Fruit fly (Drosophila melanogaster) Kc167 (cell line): Measurements from ENCODE around the gene CG34135.

Experiments
- Myc ChIP-seq: fragments of >200 bp; optimal IDR thresholded peaks from 2 replicates; lab custom pipeline; 2017; ENCODE audit warnings: missing external identifiers
- Sin3A ChIP-seq: fragments of >200 bp; optimal IDR thresholded peaks from 2 replicates; lab custom pipeline; 2018; ENCODE audit warnings: missing external identifiers
- h ChIP-seq: fragments of >200 bp; optimal IDR thresholded peaks from 3 replicates; lab custom pipeline; 2018; ENCODE audit warnings: missing external identifiers
- insv ChIP-seq: fragments of >200 bp; optimal IDR thresholded peaks from 3 replicates; lab custom pipeline; 2018; ENCODE audit warnings: missing external identifiers
- psq ChIP-seq: fragments of >200 bp; optimal IDR thresholded peaks from 2 replicates; lab custom pipeline; 2017; ENCODE audit warnings: missing external identifiers
- ttk ChIP-seq: sonication (Bioruptor generic); optimal IDR thresholded peaks from 2 replicates; lab custom pipeline; 2017; ENCODE audit warnings: missing external identifiers

CG34135 gene

DNA sequence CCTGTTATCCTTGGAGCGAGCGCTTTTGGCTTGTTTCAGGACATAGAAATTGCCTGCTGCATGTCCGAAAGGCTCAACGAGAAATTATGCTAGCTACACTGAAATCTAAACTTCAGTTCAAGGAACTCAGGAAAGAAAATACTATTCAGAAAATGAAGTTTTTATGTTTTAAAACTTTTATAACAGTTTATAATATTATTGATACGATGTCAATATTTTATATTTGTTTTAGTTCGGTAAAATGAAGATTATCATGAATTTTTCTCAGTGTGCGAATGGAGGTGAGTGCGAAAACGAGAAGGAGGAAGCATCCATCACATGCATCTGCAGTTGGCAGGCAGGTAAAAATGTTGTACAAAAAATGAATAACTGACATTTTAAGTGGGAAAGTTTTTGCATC, 21.6 kb downstream of the CG34135 start:
- TF ChIP-seq psq (lab: Kevin White, UChicago) (no peak), h (lab: Kevin White, UChicago) (no peak), Sin3A (lab: Kevin White, UChicago) (no peak), ttk (lab: Kevin White, UChicago) (no peak), Myc (lab: Kevin White, UChicago) (no peak), insv (lab: Kevin White, UChicago) (no peak)

DNA sequence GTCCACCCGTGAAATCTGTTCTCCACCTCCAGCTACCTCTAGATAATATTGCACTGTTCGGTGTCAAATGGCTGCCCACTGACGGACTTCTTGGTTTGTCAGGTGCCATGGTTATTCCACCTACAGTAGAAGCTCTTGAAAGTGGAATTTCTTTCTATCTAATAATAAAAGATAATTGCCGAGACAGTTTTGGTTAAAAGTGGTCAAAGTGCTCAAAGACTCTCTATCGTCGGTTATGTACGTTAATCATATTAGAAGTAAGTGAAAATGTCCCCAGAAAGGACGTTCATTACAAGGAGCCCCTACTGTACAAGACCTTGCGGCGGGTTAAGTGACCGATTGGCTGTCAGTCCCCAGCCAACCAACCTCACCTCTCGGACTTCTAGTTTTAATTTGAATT, 23.8 kb downstream of the CG34135 start:
- TF ChIP-seq insv (lab: Kevin White, UChicago) (no peak), ttk (lab: Kevin White, UChicago) (no peak), psq (lab: Kevin White, UChicago) (no peak), Sin3A (lab: Kevin White, UChicago) (no peak), Myc (lab: Kevin White, UChicago) (no peak), h (lab: Kevin White, UChicago) (no peak)

DNA sequence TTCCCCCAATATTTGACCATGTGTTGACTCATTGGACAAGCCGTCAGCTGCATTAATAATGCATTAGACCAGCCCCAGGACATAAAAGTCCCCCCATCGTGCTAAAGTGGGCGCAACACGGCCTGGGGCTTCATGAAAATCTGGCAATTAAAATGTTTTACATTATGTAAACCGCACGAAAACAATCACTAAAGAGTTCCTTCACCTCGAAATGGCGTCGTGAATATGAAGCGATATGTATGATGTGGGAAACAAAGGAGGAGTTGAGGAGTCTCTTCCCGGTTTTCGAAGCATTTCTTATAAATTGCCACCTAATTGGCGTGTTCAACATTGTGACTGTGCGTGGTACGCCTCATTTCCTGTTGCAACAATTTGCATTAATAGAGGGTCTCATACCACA, 25.3 kb downstream of the CG34135 start:
- no peak for TF ChIP-seq h (lab: Kevin White, UChicago)
- TF ChIP-seq psq (lab: Kevin White, UChicago), result no peak
- TF ChIP-seq insv (lab: Kevin White, UChicago), result no peak
- TF ChIP-seq Sin3A (lab: Kevin White, UChicago), result no peak
- TF ChIP-seq ttk (lab: Kevin White, UChicago), result no peak
- TF ChIP-seq Myc (lab: Kevin White, UChicago), result no peak

DNA sequence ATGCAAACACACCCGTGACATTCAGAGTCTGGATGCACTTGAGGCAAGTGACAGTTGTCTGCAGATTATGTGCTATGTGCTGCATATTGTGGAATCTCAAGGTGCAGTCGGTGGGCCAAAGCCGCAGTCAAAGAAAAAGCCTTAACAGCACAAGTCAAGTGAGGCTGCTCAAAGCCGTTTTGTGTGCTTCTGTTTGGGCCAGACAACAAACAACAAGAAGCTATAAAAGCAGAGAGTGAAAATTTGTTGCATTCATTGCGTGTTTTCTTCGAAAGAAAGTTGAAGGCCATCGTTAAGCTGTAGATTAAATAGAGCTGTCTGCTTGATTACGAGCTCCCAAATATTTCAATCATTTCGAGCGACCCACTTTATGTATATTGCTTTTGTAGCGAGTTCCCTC, 26.1 kb downstream of the CG34135 start:
- no peak for TF ChIP-seq insv (lab: Kevin White, UChicago)
- no peak for TF ChIP-seq Myc (lab: Kevin White, UChicago)
- no peak for TF ChIP-seq Sin3A (lab: Kevin White, UChicago)
- no peak for TF ChIP-seq psq (lab: Kevin White, UChicago)
- TF ChIP-seq ttk (lab: Kevin White, UChicago), result no peak

DNA sequence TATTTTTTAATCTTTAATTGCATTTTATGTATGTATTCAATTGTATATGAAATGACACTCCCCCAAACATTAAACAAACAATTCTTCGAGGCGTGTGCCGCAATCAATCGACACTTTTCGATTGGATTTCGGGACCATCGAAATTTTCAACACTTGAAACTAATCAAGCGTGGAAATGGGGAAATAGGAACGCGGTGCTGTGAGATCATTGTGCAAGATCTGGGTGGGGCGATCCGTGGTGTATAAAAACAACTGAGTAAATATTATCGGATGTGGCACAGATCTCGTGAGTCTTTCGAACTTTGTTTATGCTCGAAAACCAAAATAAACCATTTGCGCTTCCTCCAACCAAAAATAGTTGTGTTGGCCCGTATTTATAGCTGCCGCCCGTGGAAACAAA, 26.7 kb downstream of the CG34135 start:
- no peak for TF ChIP-seq Myc (lab: Kevin White, UChicago)
- TF ChIP-seq insv (lab: Kevin White, UChicago), result no peak
- no peak for TF ChIP-seq Sin3A (lab: Kevin White, UChicago)
- no peak for TF ChIP-seq psq (lab: Kevin White, UChicago)
- TF ChIP-seq ttk (lab: Kevin White, UChicago), result no peak
- TF ChIP-seq h (lab: Kevin White, UChicago), result no peak

DNA sequence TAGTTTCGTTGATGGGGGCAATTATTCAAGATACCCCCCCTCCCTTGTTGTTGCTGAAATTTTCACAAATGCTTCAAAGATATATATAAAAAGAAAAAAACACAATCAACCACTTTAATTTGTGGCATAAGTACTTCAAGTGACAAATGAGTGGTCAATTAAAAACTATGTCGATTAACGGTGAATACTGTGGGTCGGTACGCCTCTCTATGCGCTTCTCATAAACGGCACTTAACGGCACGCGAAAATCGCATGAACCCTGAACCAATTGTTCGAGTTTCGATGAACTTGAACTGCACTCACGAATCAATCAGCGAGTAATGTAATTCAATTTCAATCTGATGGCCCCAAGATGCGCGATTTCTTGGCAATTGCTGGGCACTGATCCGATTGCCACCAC, 27.9 kb downstream of the CG34135 start:
- TF ChIP-seq ttk (lab: Kevin White, UChicago) (no peak), Myc (lab: Kevin White, UChicago) (no peak), psq (lab: Kevin White, UChicago) (no peak), h (lab: Kevin White, UChicago) (no peak), Sin3A (lab: Kevin White, UChicago) (no peak), insv (lab: Kevin White, UChicago) (no peak)

DNA sequence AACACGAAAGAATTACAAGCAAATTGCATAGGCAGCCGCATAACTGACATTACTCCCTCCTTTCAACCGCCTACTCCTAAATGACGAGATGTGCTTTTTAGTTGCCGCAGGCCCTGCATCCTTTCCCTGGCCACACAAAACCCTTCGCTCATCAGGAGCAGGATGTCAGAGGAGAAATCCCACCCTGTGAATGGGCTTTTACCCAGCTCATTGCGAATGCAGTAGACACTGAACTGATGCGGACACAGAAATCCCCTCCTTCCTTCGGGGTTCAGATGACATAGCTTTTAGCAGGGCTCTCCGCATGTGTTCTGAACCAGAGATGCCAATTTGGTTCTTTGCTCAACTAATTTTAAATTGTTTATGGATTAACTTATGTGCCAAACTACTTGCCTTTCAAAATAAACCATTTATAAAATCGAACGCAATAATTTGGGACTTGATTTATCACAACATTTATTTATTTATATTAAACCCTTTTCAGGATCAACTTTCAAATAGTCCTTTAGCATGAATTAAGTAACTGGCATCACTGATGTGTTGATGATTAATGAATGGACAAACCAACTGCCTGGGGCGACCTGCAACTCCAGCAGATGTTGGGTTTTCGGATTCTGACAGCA, 28.7 kb downstream of the CG34135 start:
- TF ChIP-seq ttk (lab: Kevin White, UChicago), result no peak

DNA sequence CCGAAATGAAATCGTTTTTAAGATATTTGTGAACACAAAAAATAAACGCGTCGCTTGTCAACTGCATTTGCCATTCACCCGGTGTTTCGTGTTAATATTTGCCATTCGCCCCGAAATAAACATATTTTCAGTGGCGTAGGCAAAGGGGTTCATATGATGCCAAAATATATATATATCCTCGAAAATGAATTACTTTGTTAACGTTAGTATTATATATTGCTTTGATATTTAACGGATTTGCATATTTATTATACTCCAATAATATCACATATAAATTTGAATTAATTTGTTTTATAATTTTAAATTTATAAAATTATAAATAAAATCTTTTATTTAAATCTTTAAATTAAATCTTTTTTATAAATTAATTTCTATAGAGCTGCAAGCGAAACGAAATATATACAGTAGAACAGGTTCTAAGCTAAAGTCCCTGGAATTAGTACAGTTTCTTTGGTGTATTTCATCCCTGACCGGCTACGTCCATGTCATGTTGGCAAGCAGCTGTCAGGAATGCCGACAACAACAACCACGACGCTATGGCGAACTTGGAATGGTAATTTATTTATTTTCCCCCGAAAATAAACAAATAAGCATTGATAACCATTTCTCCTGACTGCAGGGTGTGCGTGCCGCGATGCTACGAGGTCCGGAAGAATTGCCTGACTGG, 36.3 kb downstream of the CG34135 start, which contains the start of the genes M1BP and CG8202:
Gene M1BP, minus strand, starts transcription at position 102 of the 667 bp plus-strand sequence.
Gene CG8202, plus strand, starts transcription at position 495 of the 667 bp plus-strand sequence.
- TF ChIP-seq h (lab: Kevin White, UChicago) (no peak), Myc (lab: Kevin White, UChicago) (no peak), Sin3A (lab: Kevin White, UChicago) (no peak), insv (lab: Kevin White, UChicago) (no peak), psq (lab: Kevin White, UChicago) (no peak), ttk (lab: Kevin White, UChicago) (no peak)

DNA sequence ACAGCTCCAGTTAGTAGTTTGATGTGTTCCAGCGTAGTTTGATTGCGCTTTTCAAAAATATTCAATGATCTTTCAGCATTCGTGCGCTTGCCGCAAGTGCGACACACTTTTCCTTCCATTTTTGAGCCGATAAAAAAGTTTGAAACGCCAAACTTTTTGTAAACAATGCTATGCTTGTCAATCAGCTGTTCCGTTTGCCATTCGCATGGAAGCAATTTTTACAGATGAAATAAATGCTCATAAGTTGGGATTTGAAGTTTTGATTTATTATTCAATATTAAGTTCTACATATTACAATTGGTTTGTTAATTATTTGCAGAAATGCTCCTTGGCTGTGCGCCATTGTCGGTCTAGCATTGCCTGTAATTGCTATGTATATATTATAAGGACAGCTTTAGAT, 38.4 kb downstream of the CG34135 start, which contains the start of gene ranshi:
Gene ranshi, minus strand, starts transcription at position 152 of the 400 bp plus-strand sequence.
- TF ChIP-seq ttk (lab: Kevin White, UChicago) (no peak), psq (lab: Kevin White, UChicago) (no peak), h (lab: Kevin White, UChicago) (no peak), Sin3A (lab: Kevin White, UChicago) (no peak), Myc (lab: Kevin White, UChicago) (no peak), insv (lab: Kevin White, UChicago) (no peak)

DNA sequence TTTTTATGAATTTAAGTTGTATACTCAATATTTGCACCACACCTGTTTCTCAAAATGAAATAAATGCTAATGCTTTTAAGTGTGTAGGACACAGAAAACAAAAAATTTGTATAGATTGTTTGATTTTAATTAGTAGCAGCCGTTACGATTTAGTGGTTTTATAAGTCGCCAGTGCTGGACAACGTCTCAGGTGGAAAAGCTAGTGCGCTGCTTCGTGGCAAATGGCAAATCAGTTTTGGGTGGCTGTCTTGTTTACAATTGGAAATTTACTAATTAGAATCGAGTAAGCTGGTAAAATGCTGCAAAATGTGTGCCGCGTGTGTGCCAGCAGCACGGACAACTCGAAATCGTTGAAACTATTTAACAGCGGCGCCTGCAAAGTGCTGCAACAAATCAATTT, 41.4 kb downstream of the CG34135 start, which contains the start of gene CG8159:
Gene CG8159, plus strand, starts transcription at position 223 of the 400 bp plus-strand sequence.
- TF ChIP-seq h (lab: Kevin White, UChicago), result no peak
- TF ChIP-seq insv (lab: Kevin White, UChicago), result no peak
- no peak for TF ChIP-seq ttk (lab: Kevin White, UChicago)
- TF ChIP-seq psq (lab: Kevin White, UChicago), result no peak
- TF ChIP-seq Myc (lab: Kevin White, UChicago), result no peak
- TF ChIP-seq Sin3A (lab: Kevin White, UChicago), result no peak

DNA sequence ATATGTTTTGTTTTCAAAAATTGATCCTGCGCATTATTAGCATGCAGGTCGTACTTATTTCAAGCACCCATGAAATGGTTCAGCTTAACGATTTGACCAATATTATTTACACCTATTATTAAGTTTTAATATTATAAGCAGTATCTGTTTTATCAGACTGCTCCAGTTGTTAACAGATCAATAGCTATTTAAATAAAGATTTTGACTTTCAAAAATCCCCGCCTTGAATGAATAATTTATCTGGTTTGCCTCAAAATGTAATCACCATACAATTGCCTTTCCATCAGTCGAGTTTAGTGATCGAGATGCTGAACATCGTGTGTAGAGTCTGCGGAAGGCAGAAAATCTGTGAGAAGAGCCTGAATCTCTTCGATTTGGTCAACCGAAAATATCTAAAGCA, 42.8 kb downstream of the CG34135 start, which contains the start of gene ouib:
Gene ouib, plus strand, starts transcription at position 301 of the 400 bp plus-strand sequence.
- TF ChIP-seq insv (lab: Kevin White, UChicago), result no peak
- TF ChIP-seq Sin3A (lab: Kevin White, UChicago), result no peak
- TF ChIP-seq h (lab: Kevin White, UChicago), result no peak
- TF ChIP-seq Myc (lab: Kevin White, UChicago), result no peak
- TF ChIP-seq ttk (lab: Kevin White, UChicago), result no peak
- TF ChIP-seq psq (lab: Kevin White, UChicago), result no peak
